Fruit fly (Drosophila melanogaster) whole organism, pupa: ENCODE data around the gene tna.

Source experiments
- CG14655 ChIP-seq: fragments of 200-800 bp; sonication (Bioruptor generic); optimal IDR thresholded peaks from 3 replicates; lab custom pipeline; 2017; ENCODE audit warnings: mild to moderate bottlenecking, missing biosample characterization, missing genetic modification reagents, missing genetic modification characterization
- CG34367 ChIP-seq: fragments of 200-800 bp; sonication (Bioruptor generic); optimal IDR thresholded peaks from 2 replicates; lab custom pipeline; 2018; ENCODE audit warnings: missing biosample characterization, mild to moderate bottlenecking, missing genetic modification characterization
- CG4496 ChIP-seq: fragments of 200-800 bp; sonication (Bioruptor generic); IDR thresholded peaks from 3 replicates; pipeline ENCODE4 v1.3.6; 2022; ENCODE audit warnings: missing biosample characterization, missing genetic modification characterization
- CG8159 ChIP-seq: fragments of 200-800 bp; sonication (Bioruptor generic); optimal IDR thresholded peaks from 3 replicates; lab custom pipeline; 2018; ENCODE audit warnings: missing biosample characterization, mild to moderate bottlenecking, missing genetic modification characterization, moderate library complexity
- CG8301 ChIP-seq: fragments of 200-800 bp; sonication (Bioruptor generic); optimal IDR thresholded peaks from 2 replicates; lab custom pipeline; 2018; ENCODE audit warnings: missing biosample characterization, mild to moderate bottlenecking, missing genetic modification characterization
- CG9948 ChIP-seq: fragments of 200-800 bp; sonication (Bioruptor generic); optimal IDR thresholded peaks from 2 replicates; lab custom pipeline; 2018; ENCODE audit warnings: missing biosample characterization, mild to moderate bottlenecking, missing genetic modification characterization, moderate library complexity
- D1 ChIP-seq: fragments of 200-800 bp; sonication (Bioruptor generic); optimal IDR thresholded peaks from 2 replicates; lab custom pipeline; 2018; ENCODE audit warnings: missing biosample characterization, mild to moderate bottlenecking, missing genetic modification characterization, moderate library complexity
- EcR ChIP-seq: fragments of 200-800 bp; sonication (Bioruptor generic); optimal IDR thresholded peaks from 3 replicates; lab custom pipeline; 2019; ENCODE audit warnings: missing biosample characterization, missing genetic modification characterization, mild to moderate bottlenecking, moderate library complexity, missing genetic modification reagents
- Pif1A ChIP-seq: fragments of 200-800 bp; sonication (Bioruptor generic); optimal IDR thresholded peaks from 3 replicates; lab custom pipeline; 2016; ENCODE audit warnings: missing biosample characterization, missing genetic modification characterization
- Pif1B ChIP-seq: fragments of 200-800 bp; sonication (Bioruptor generic); optimal IDR thresholded peaks from 3 replicates; lab custom pipeline; 2016; ENCODE audit warnings: missing biosample characterization, missing genetic modification characterization
- Snoo ChIP-seq: fragments of 200-800 bp; sonication (Bioruptor generic); optimal IDR thresholded peaks from 3 replicates; lab custom pipeline; 2017; ENCODE audit warnings: missing biosample characterization, mild to moderate bottlenecking, missing genetic modification characterization, inconsistent platforms
- gl ChIP-seq: fragments of 200-800 bp; sonication (Bioruptor generic); optimal IDR thresholded peaks from 2 replicates; lab custom pipeline; 2018; ENCODE audit warnings: missing biosample characterization, mild to moderate bottlenecking, missing genetic modification characterization

DNA sequence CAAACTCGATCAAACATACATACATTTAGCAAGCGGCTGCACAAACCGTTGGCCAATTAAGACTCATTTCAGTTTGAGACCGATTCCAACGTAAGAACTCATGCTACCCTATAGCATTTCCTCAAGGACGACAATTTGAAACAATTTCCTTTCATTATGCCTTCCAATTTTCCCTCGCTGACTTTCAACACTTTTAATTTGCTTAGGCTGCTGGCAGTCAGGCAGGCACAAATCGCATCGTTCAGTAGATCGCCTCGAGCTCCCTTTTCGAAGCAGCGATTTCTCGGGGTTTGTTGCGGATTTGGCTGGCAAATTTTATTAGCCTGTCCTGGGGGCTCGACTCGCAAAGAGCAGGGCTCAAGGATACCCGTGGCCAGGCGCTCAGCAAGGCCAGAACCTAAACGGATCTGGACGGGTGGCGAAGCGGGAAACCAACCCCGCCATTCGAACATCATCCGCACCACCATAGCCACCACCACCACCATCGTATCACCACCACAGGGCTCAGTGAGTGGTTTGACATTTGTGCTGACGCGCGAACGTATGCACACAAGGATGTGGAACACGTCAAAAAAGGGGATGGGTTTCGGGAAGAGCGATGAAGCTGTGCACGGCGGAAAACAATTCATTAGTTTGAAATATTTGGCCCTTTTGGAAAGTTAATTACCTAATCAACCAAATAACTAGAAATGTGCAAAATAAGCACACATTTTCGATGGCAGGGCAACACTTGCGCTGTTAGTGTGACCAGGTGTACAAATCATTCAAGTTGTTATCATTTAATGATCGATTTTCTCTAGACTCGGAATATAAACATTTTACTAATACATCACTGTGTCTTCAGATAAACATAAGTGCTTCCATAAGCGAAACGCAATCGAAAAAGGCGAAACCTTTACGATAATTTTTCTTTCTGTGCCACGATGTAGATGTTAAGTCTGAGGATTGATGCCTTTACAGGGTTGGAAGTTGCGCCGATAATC is 9.5 kb downstream of the tna start:
- TF ChIP-seq Pif1A (no peak), EcR (no peak), CG4496 (GFP tag; lab: Robert Waterston, UW) (no peak), Snoo (tag; lab: Kevin White, UChicago) (no peak), D1 (tag; lab: Kevin White, UChicago) (no peak), CG34367 (no peak), CG14655 (GFP tag; lab: Kevin White, UChicago) (no peak), CG9948 (tag; lab: Kevin White, UChicago) (no peak), CG8301 (tag; lab: Kevin White, UChicago) (no peak), gl (no peak), Pif1B (GFP tag; lab: Kevin White, UChicago) (no peak), CG8159 (peak; percentile 49)
